Worm (Caenorhabditis elegans): Measurements from ENCODE around the gene str-243.

DNA sequence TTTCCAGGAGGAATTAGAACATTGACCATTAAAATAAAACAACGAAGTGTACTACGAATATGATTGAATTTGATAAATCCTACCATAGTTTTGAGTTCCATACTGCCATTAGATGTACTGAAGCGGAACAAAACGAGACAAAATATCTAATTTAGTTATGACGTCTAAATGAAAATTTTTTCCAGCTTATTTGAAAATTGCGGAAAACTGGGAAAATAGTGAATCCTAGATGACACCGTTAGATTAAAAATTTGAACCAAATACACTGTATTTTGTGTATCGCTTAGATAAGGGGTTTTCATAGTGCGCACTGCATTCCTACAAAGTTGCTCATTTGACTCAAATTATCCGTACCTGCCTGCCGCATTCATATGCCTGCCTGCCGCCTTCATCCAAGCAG lies 8.6 kb downstream of the str-243 start, which contains the start of gene K02H11.4:
- TF ChIP-seq unc-62 (GFP tag; optimal IDR thresholded peaks at IDR 0.05) (no peak), ztf-11 (tag; optimal IDR thresholded peaks at IDR 0.05) (no peak), fos-1 (tag; optimal IDR thresholded peaks at IDR 0.05) (no peak), mdl-1 (tag; optimal IDR thresholded peaks at IDR 0.05) (no peak), ama-1 (optimal IDR thresholded peaks at IDR 0.05) (no peak), peb-1 (tag; optimal IDR thresholded peaks at IDR 0.05) (no peak), skn-1 (tag; optimal IDR thresholded peaks at IDR 0.05) (no peak), nhr-12 (tag; optimal IDR thresholded peaks at IDR 0.05) (no peak), lin-13 (GFP tag; optimal IDR thresholded peaks at IDR 0.05) (no peak), nhr-11 (tag; optimal IDR thresholded peaks at IDR 0.05) (no peak)
